Worm (Caenorhabditis elegans) whole organism, mixed stage, embryonic: ENCODE results near the gene hsp-1.
A peak's percentile ranks its signal among the peaks of the same experiment; 100 is the strongest.

ENCODE experiments used
- ces-1 ChIP-seq: fragments of 150-350 bp; optimal IDR thresholded peaks from 2 replicates; lab custom pipeline; 2014; ENCODE audit warnings: missing biosample characterization, missing genetic modification reagents, missing genetic modification characterization
- drap-1 ChIP-seq: fragments of 200-800 bp; sonication (Bioruptor generic); optimal IDR thresholded peaks from 3 replicates; lab custom pipeline; 2018; ENCODE audit warnings: mild to moderate bottlenecking, missing genetic modification characterization, missing compliant biosample characterization
- lin-13 ChIP-seq: fragments of 150-350 bp; optimal IDR thresholded peaks from 2 replicates; lab custom pipeline; 2014; ENCODE audit warnings: missing biosample characterization, missing genetic modification characterization
- mls-2 ChIP-seq: sonication (generic microtip); optimal IDR thresholded peaks from 2 replicates; lab custom pipeline; 2016; ENCODE audit warnings: mild to moderate bottlenecking, missing genetic modification characterization, moderate library complexity, missing compliant biosample characterization
- nhr-2 ChIP-seq: fragments of 150-350 bp; optimal IDR thresholded peaks from 2 replicates; lab custom pipeline; 2014; ENCODE audit warnings: missing biosample characterization, missing genetic modification characterization
- nhr-237 ChIP-seq: fragments of 150-350 bp; optimal IDR thresholded peaks from 2 replicates; lab custom pipeline; 2014; ENCODE audit warnings: missing biosample characterization, missing genetic modification characterization
- nhr-76 ChIP-seq: sonication (generic microtip); optimal IDR thresholded peaks from 2 replicates; lab custom pipeline; 2017; ENCODE audit warnings: missing biosample characterization, missing genetic modification characterization
- pha-4 ChIP-seq: fragments of 150-350 bp; optimal IDR thresholded peaks from 2 replicates; lab custom pipeline; 2018; ENCODE audit warnings: missing biosample characterization, missing genetic modification reagents, missing genetic modification characterization
- snpc-4 ChIP-seq: fragments of 150-350 bp; optimal IDR thresholded peaks from 2 replicates; lab custom pipeline; 2014; ENCODE audit warnings: missing biosample characterization, missing genetic modification characterization
- unc-39 ChIP-seq: fragments of 150-350 bp; optimal IDR thresholded peaks from 2 replicates; lab custom pipeline; 2014; ENCODE audit warnings: missing biosample characterization, missing genetic modification characterization
- unc-62 ChIP-seq: fragments of 150-350 bp; optimal IDR thresholded peaks from 2 replicates; lab custom pipeline; 2014; ENCODE audit warnings: missing biosample characterization, missing genetic modification reagents, missing genetic modification characterization
- ztf-11 ChIP-seq: fragments of 150-350 bp; optimal IDR thresholded peaks from 2 replicates; lab custom pipeline; 2014; ENCODE audit warnings: missing biosample characterization, missing genetic modification characterization

DNA sequence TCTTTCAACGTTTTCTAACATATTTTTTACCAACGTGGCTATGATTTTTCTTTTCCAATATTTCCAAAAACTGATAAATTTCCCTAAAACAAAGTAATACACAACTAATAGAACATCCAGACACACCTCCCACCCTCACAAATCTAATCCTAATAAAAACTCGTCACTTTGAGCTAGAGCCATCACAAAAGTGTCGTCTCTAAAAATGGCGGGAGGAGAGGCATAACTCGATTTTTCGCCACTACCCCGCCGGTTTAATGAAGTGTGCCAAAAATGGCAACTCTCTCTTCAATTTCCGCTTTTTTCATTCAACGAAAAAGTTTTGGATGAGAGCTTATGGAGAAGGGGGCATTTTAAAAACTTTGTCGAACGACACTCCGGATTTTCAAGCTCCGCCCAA, 45.9 kb upstream of the hsp-1 start:
- TF ChIP-seq nhr-237 (tag; lab: Kevin White, UChicago) (no peak), unc-62 (GFP tag; lab: Kevin White, UChicago) (no peak), lin-13 (tag; lab: Kevin White, UChicago) (no peak), pha-4 (tag; lab: Kevin White, UChicago) (no peak), ces-1 (peak; percentile 77), nhr-2 (tag; lab: Kevin White, UChicago) (no peak), snpc-4 (tag; lab: Kevin White, UChicago) (no peak), drap-1 (GFP tag; lab: Kevin White, UChicago) (no peak), unc-39 (tag; lab: Kevin White, UChicago) (no peak), ztf-11 (tag; lab: Kevin White, UChicago) (no peak), nhr-76 (tag; lab: Kevin White, UChicago) (no peak), mls-2 (tag; lab: Kevin White, UChicago) (no peak)
